Fruit fly (Drosophila melanogaster): ENCODE data around the gene Kal1.

DNA sequence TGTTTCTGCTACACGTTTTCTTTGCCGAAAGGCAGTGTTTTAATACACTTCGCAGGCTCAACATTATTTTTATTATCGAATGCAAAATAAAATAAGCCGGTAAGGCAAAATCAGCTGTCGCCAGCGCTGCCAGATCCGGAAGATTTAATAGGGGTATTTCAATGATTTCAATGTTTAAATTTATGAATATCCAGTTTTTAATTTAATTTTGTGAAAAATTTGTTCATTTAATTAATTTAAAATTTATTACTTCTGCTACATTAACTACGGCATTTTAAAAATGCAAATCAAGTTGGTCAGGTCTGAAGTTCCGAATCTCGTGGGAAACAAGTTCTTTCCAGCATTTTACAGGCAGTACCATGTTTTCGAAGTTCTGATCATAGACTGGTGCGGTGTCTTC lies 7.6 kb downstream of the Kal1 start, which contains the start of gene Slimp:
- TF ChIP-seq Clk (GFP tag; optimal IDR thresholded peaks at IDR 0.05) (no peak), Mnt (GFP tag; optimal IDR thresholded peaks at IDR 0.05) (peak; percentile 18), CG7045 (GFP tag; optimal IDR thresholded peaks at IDR 0.05) (no peak), CG1620 (GFP tag; optimal IDR thresholded peaks at IDR 0.05) (peak; percentile 7), CG5204 (GFP tag; optimal IDR thresholded peaks at IDR 0.05) (peak; percentile 66), kay (GFP tag; ENCODE audit: borderline replicate concordance) (no peak), CG33017 (tag; optimal IDR thresholded peaks at IDR 0.05) (peak; percentile 22), CG14711 (tag; optimal IDR thresholded peaks at IDR 0.05) (peak; percentile 18), CG7101 (tag; optimal IDR thresholded peaks at IDR 0.05) (peak; percentile 23), bab1 (GFP tag; optimal IDR thresholded peaks at IDR 0.05) (peak; percentile 31)

Data from whole organism, adult.